Worm (Caenorhabditis elegans) whole organism, mixed stage, embryonic: ENCODE measurements around the gene coq-8.

Experiments used
- M03D4.4 ChIP-seq: sonication (generic microtip); optimal IDR thresholded peaks from 2 replicates; lab custom pipeline; 2017; ENCODE audit warnings: mild to moderate bottlenecking, missing genetic modification characterization, missing compliant biosample characterization
- blmp-1 ChIP-seq: fragments of 150-350 bp; optimal IDR thresholded peaks from 2 replicates; lab custom pipeline; 2014; ENCODE audit warnings: missing biosample characterization, missing genetic modification characterization
- ceh-39 ChIP-seq: fragments of 150-350 bp; optimal IDR thresholded peaks from 2 replicates; lab custom pipeline; 2014; ENCODE audit warnings: missing biosample characterization, missing genetic modification characterization
- ceh-43 ChIP-seq: fragments of 200-800 bp; sonication (Bioruptor generic); optimal IDR thresholded peaks from 2 replicates; lab custom pipeline; 2018; ENCODE audit warnings: mild to moderate bottlenecking, missing genetic modification characterization, moderate library complexity, missing compliant biosample characterization
- ceh-83 ChIP-seq: fragments of 200-800 bp; sonication (Bioruptor generic); optimal IDR thresholded peaks from 2 replicates; lab custom pipeline; 2018; ENCODE audit warnings: mild to moderate bottlenecking, missing genetic modification characterization, missing compliant biosample characterization
- ces-1 ChIP-seq: fragments of 150-350 bp; optimal IDR thresholded peaks from 2 replicates; lab custom pipeline; 2014; ENCODE audit warnings: missing biosample characterization, missing genetic modification reagents, missing genetic modification characterization
- drap-1 ChIP-seq: fragments of 200-800 bp; sonication (Bioruptor generic); optimal IDR thresholded peaks from 3 replicates; lab custom pipeline; 2018; ENCODE audit warnings: mild to moderate bottlenecking, missing genetic modification characterization, missing compliant biosample characterization
- elt-1 ChIP-seq: sonication (generic microtip); optimal IDR thresholded peaks from 2 replicates; lab custom pipeline; 2017; ENCODE audit warnings: missing genetic modification characterization, mild to moderate bottlenecking, missing compliant biosample characterization, antibody characterized with exemption, moderate library complexity, borderline replicate concordance; ENCODE audit not compliant: insufficient read depth
- elt-3 ChIP-seq: fragments of 150-350 bp; optimal IDR thresholded peaks from 2 replicates; lab custom pipeline; 2014; ENCODE audit warnings: missing biosample characterization, missing genetic modification characterization
- ham-2 ChIP-seq: fragments of 200-800 bp; sonication (Bioruptor generic); optimal IDR thresholded peaks from 2 replicates; lab custom pipeline; 2018; ENCODE audit warnings: mild to moderate bottlenecking, missing genetic modification characterization, missing compliant biosample characterization
- hlh-1 ChIP-seq: fragments of 150-350 bp; optimal IDR thresholded peaks from 2 replicates; lab custom pipeline; 2014; ENCODE audit warnings: missing biosample characterization, missing genetic modification reagents, missing genetic modification characterization
- lin-13 ChIP-seq: fragments of 150-350 bp; optimal IDR thresholded peaks from 2 replicates; lab custom pipeline; 2014; ENCODE audit warnings: missing biosample characterization, missing genetic modification characterization
- lin-32 ChIP-seq: fragments of 200-800 bp; sonication (Bioruptor generic); optimal IDR thresholded peaks from 2 replicates; lab custom pipeline; 2018; ENCODE audit warnings: mild to moderate bottlenecking, missing genetic modification characterization, missing compliant biosample characterization
- lsy-2 ChIP-seq: fragments of 150-350 bp; optimal IDR thresholded peaks from 2 replicates; lab custom pipeline; 2014; ENCODE audit warnings: missing biosample characterization, missing genetic modification characterization
- mab-5 ChIP-seq: fragments of 150-350 bp; optimal IDR thresholded peaks from 2 replicates; lab custom pipeline; 2014; ENCODE audit warnings: missing biosample characterization, missing genetic modification characterization
- mep-1 ChIP-seq: fragments of 150-350 bp; optimal IDR thresholded peaks from 2 replicates; lab custom pipeline; 2017; ENCODE audit warnings: missing biosample characterization, missing genetic modification reagents, missing genetic modification characterization, inconsistent platforms
- mls-2 ChIP-seq: sonication (generic microtip); optimal IDR thresholded peaks from 2 replicates; lab custom pipeline; 2016; ENCODE audit warnings: mild to moderate bottlenecking, missing genetic modification characterization, moderate library complexity, missing compliant biosample characterization
- nhr-12 ChIP-seq: fragments of 150-350 bp; optimal IDR thresholded peaks from 2 replicates; lab custom pipeline; 2014; ENCODE audit warnings: missing biosample characterization, missing genetic modification characterization
- nhr-237 ChIP-seq: fragments of 150-350 bp; optimal IDR thresholded peaks from 2 replicates; lab custom pipeline; 2014; ENCODE audit warnings: missing biosample characterization, missing genetic modification characterization
- nhr-28 ChIP-seq: fragments of 150-350 bp; optimal IDR thresholded peaks from 2 replicates; lab custom pipeline; 2014; ENCODE audit warnings: missing biosample characterization, missing genetic modification characterization
- pha-4 ChIP-seq: fragments of 150-350 bp; optimal IDR thresholded peaks from 2 replicates; lab custom pipeline; 2018; ENCODE audit warnings: missing biosample characterization, missing genetic modification reagents, missing genetic modification characterization
- sem-2 ChIP-seq: fragments of 200-800 bp; sonication (Bioruptor generic); optimal IDR thresholded peaks from 2 replicates; lab custom pipeline; 2018; ENCODE audit warnings: mild to moderate bottlenecking, missing genetic modification characterization, missing compliant biosample characterization
- snpc-4 ChIP-seq: fragments of 150-350 bp; optimal IDR thresholded peaks from 2 replicates; lab custom pipeline; 2014; ENCODE audit warnings: missing biosample characterization, missing genetic modification characterization
- sptf-1 ChIP-seq: sonication (generic microtip); optimal IDR thresholded peaks from 2 replicates; lab custom pipeline; 2017; ENCODE audit warnings: mild to moderate bottlenecking, missing genetic modification characterization, moderate library complexity, missing compliant biosample characterization
- tbx-8 ChIP-seq: fragments of 200-800 bp; sonication (Bioruptor generic); optimal IDR thresholded peaks from 2 replicates; lab custom pipeline; 2018; ENCODE audit warnings: mild to moderate bottlenecking, missing genetic modification characterization, moderate library complexity, missing compliant biosample characterization
- unc-120 ChIP-seq: sonication (generic microtip); optimal IDR thresholded peaks from 2 replicates; lab custom pipeline; 2017; ENCODE audit warnings: missing genetic modification characterization, missing compliant biosample characterization; ENCODE audit not compliant: poor library complexity, severe bottlenecking
- unc-39 ChIP-seq: fragments of 150-350 bp; optimal IDR thresholded peaks from 2 replicates; lab custom pipeline; 2014; ENCODE audit warnings: missing biosample characterization, missing genetic modification characterization
- unc-62 ChIP-seq: fragments of 150-350 bp; optimal IDR thresholded peaks from 2 replicates; lab custom pipeline; 2014; ENCODE audit warnings: missing biosample characterization, missing genetic modification reagents, missing genetic modification characterization
- zip-8 ChIP-seq: fragments of 150-350 bp; optimal IDR thresholded peaks from 2 replicates; lab custom pipeline; 2014; ENCODE audit warnings: missing biosample characterization, missing genetic modification characterization
- ztf-11 ChIP-seq: fragments of 150-350 bp; optimal IDR thresholded peaks from 2 replicates; lab custom pipeline; 2014; ENCODE audit warnings: missing biosample characterization, missing genetic modification characterization

coq-8 gene

DNA sequence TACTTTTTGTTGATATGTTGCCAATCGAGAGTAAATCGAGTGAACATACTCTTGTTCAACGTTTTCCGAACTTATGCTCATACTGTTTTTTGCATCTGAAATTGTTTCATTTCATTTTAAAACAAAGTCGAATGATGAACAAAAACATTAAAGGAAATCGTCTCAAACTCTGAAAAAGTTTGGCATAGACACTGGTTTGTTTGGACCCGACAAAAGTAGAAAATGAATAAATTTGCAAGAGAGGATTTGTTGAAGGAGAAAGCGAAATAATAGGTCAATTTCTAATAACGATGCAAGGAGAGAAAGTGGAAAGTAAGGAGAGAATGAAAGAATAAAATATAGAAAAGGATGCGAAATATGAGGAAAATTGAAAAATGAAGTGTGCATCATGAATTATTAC is 11.4 kb downstream of the coq-8 start, which contains the start of gene C35D10.12:
TSS of gene C35D10.12 (minus strand) at position 101 of the 400 bp plus-strand sequence.
- no peak for TF ChIP-seq snpc-4 (tag; lab: Kevin White, UChicago)
- no peak for TF ChIP-seq hlh-1 (tag; lab: Kevin White, UChicago)
- no peak for TF ChIP-seq nhr-12

DNA sequence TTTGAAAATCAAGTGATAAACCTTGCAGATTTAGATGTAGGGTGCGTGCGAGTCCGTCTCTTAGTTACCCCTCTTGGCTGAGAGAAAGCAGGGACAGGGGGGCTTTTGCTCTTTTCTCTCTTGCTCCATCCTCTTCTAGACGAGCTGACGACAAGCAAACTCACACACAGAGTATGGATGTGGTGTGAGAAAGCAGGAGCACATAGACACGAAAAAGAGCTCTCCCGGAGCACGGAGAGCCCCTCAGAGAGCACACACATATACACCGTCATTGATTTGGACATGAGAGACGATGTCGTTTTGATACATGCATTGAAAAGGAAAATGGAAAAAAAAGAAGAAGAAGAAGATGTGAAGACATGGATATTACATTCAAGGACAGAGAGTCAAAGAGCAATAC is 12.4 kb downstream of the coq-8 start:
- TF ChIP-seq ces-1 (GFP tag; lab: Kevin White, UChicago) (peak; percentile 21), blmp-1 (tag; lab: Kevin White, UChicago) (no peak)

DNA sequence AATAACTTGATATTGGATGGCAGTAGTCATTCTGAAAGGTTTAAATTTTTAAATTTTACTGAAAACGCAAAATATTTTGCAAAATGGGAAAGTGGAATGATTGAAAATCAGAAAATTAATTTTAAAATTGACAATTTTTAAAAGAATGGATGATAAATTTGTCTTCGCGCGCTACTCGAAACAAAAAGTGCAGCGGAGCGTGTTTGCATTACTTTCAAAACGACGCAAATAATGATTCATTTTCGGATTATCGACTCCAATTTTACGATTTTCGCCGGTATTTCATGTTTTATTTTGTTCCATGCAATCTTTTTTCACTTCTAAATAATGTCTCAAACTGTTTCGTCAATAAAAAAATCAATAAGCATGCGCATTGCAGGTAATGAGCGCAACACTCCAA is 15.1 kb downstream of the coq-8 start, which contains the start of the genes tost-1 and arx-6:
TSS of gene tost-1 (minus strand) at position 31 of the 400 bp plus-strand sequence.
TSS of gene arx-6 (plus strand) at position 378 of the 400 bp plus-strand sequence.
- peak; percentile 50 for TF ChIP-seq mep-1 (tag; lab: Kevin White, UChicago)
- TF ChIP-seq pha-4, result peak; percentile 19
- TF ChIP-seq lsy-2 (tag; lab: Kevin White, UChicago), result peak; percentile 37
- no peak for TF ChIP-seq blmp-1 (tag; lab: Kevin White, UChicago)

DNA sequence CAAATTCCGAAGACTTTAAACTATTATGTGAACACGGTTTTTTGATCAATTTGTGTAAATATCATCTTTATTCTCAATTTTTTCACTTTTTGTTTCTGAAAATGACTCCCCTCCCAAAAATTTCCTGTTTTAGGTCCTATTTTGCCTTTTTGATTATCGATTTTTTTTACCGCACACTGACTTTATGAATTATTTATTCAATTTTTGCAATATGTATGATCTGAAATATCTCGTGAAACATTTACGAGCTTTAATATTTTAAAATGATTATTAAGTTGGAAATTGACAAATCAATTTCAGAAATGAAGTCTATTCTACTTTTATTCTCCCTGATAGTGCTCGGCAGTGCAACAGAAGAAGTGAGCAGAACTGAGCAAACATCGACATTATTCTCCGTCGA is 16.2 kb downstream of the coq-8 start, which contains the start of gene C35D10.1:
TSS of gene C35D10.1 (plus strand) at position 301 of the 400 bp plus-strand sequence.
- TF ChIP-seq elt-3 (no peak), sem-2 (GFP tag; lab: Kevin White, UChicago) (no peak), pha-4 (no peak), unc-120 (tag; lab: Kevin White, UChicago) (no peak), ceh-39 (no peak), lin-13 (tag; lab: Kevin White, UChicago) (no peak), tbx-8 (GFP tag; lab: Kevin White, UChicago) (no peak), lsy-2 (tag; lab: Kevin White, UChicago) (no peak), snpc-4 (tag; lab: Kevin White, UChicago) (no peak)
- TF ChIP-seq, all 35 proteins: peak for 0

DNA sequence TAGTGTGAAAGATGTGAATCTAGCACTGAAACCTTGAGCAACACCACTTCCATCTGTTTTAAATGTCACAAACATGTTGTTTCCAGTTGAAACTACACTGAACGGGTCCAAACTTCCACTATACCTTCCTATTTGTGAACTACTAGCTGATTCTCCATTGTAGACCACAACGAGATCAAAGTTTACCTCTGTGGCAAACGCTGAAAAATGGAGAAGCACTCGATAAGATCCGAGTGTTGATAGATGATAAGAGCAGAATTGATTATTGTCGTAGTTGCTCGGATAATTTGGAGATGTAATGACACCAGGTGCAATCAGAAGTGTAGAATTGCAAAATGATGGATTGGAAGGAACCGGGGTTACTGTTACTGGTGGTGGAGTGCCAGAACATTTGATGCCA is 18.7 kb downstream of the coq-8 start:
- TF ChIP-seq hlh-1 (tag; lab: Kevin White, UChicago), result no peak
- no peak for TF ChIP-seq elt-1 (tag; lab: Kevin White, UChicago)
- TF ChIP-seq sem-2 (GFP tag; lab: Kevin White, UChicago), result no peak
- TF ChIP-seq ztf-11, result no peak
- no peak for TF ChIP-seq M03D4.4
- TF ChIP-seq blmp-1 (tag; lab: Kevin White, UChicago), result no peak
- TF ChIP-seq ceh-83 (GFP tag; lab: Kevin White, UChicago), result no peak
- no peak for TF ChIP-seq nhr-28 (tag; lab: Kevin White, UChicago)
- no peak for TF ChIP-seq ham-2 (GFP tag; lab: Kevin White, UChicago)
- TF ChIP-seq lin-13 (tag; lab: Kevin White, UChicago), result no peak
- TF ChIP-seq lsy-2 (tag; lab: Kevin White, UChicago), result no peak
- TF ChIP-seq nhr-237, result no peak
- no peak for TF ChIP-seq mep-1 (tag; lab: Kevin White, UChicago)
- no peak for TF ChIP-seq mab-5 (tag; lab: Kevin White, UChicago)
- no peak for TF ChIP-seq tbx-8 (GFP tag; lab: Kevin White, UChicago)
- no peak for TF ChIP-seq sptf-1 (tag; lab: Kevin White, UChicago)

DNA sequence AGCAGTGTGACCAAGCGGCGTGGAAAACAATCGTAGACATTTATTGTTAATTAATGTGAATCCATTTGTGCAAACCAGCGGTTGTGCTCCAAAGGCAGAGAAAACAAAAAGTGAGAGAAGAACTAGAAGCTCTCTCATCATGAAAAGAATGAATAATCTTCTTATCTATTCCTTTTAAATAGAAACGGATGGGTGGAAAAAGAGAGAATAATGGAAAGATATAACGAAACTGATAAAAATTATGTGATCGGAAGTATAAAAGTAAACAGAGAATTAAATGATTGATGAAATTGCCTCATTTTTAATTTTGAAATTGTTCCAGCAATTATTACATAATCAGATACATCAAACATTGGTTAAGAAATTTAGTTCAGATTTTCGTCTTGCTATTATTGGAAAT is 20.2 kb downstream of the coq-8 start, which contains the start of gene clec-5:
TSS of gene clec-5 (minus strand) at position 178 of the 400 bp plus-strand sequence.
- no peak for TF ChIP-seq drap-1 (GFP tag; lab: Kevin White, UChicago)
- no peak for TF ChIP-seq sem-2 (GFP tag; lab: Kevin White, UChicago)
- no peak for TF ChIP-seq elt-3
- no peak for TF ChIP-seq ceh-43 (GFP tag; lab: Kevin White, UChicago)
- TF ChIP-seq zip-8 (tag; lab: Kevin White, UChicago), result no peak
- TF ChIP-seq blmp-1 (tag; lab: Kevin White, UChicago), result no peak
- TF ChIP-seq nhr-28 (tag; lab: Kevin White, UChicago), result no peak
- no peak for TF ChIP-seq unc-62 (GFP tag; lab: Kevin White, UChicago)
- TF ChIP-seq mls-2, result no peak
- no peak for TF ChIP-seq mab-5 (tag; lab: Kevin White, UChicago)
- TF ChIP-seq nhr-12, result no peak
- no peak for TF ChIP-seq lin-32 (GFP tag; lab: Kevin White, UChicago)
- TF ChIP-seq unc-39, result no peak
- no peak for TF ChIP-seq elt-1 (tag; lab: Kevin White, UChicago)
- TF ChIP-seq lin-13 (tag; lab: Kevin White, UChicago), result no peak
